Worm (Caenorhabditis elegans): ENCODE results near the gene ZC518.8.

- TF ChIP-seq him-1 (tag; optimal IDR thresholded peaks at IDR 0.05) = no peak
- no peak for TF ChIP-seq W03F9.2 (tag; optimal IDR thresholded peaks at IDR 0.05)
Measured at ce11 chrIV:12349639-12350038, 12.1 kb downstream of the ZC518.8 start, which contains the start of gene best-22.
